Worm (Caenorhabditis elegans): ENCODE measurements around the gene sre-33.

DNA sequence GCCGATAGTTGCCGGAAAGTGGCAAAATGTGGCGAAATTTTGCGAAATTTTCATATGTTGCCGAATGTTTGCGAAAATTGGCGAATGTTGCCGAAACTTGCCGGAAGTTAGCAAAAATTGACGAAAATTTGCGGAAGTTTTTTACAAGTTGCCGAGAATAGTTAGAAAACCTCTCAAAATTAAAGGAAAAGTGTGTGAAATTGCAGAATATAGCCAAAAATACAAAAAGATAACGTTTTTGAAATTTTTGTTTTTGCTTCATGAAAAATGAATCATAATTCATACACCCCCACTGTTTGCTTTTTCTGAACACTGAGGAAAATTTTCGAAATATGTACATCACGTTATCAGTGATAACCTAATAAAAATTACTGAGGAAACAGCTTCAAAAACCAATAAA is 28.5 kb downstream of the sre-33 start:
- TF ChIP-seq K09A11.1 (tag; optimal IDR thresholded peaks at IDR 0.05; ENCODE audit: insufficient read depth) (no peak), hlh-13 (GFP tag; optimal IDR thresholded peaks at IDR 0.05) (no peak)
